Fruit fly (Drosophila melanogaster) whole organism, embryonic: ENCODE data around the gene CG4576.

Source experiments
- B-H2 ChIP-seq: fragments of 200-800 bp; sonication (Bioruptor generic); optimal IDR thresholded peaks from 2 replicates; lab custom pipeline; 2018; ENCODE audit warnings: missing biosample characterization, mild to moderate bottlenecking, missing genetic modification characterization
- Bdp1 ChIP-seq: fragments of 200-800 bp; sonication (Bioruptor generic); optimal IDR thresholded peaks from 3 replicates; lab custom pipeline; 2016; ENCODE audit warnings: missing biosample characterization, missing genetic modification characterization
- C15 ChIP-seq: fragments of 200-800 bp; sonication (Bioruptor generic); IDR thresholded peaks from 3 replicates; pipeline ENCODE4 v1.3.6; 2022; ENCODE audit warnings: missing biosample characterization, missing genetic modification characterization
- CG10147 ChIP-seq: fragments of 200-800 bp; sonication (Bioruptor generic); optimal IDR thresholded peaks from 2 replicates; lab custom pipeline; 2019; ENCODE audit warnings: missing biosample characterization, mild to moderate bottlenecking, missing genetic modification characterization, moderate library complexity
- CG10321 ChIP-seq: fragments of 200-800 bp; sonication (Bioruptor generic); IDR thresholded peaks from 2 replicates; pipeline ENCODE4 v1.3.6; 2022; ENCODE audit warnings: missing biosample characterization, missing genetic modification characterization
- CG12942 ChIP-seq: fragments of 200-800 bp; sonication (Bioruptor generic); optimal IDR thresholded peaks from 3 replicates; lab custom pipeline; 2016; ENCODE audit warnings: missing biosample characterization, missing genetic modification characterization
- CG13287 ChIP-seq: fragments of 200-800 bp; sonication (Bioruptor generic); IDR thresholded peaks from 2 replicates; pipeline ENCODE4 v1.3.6; 2022; ENCODE audit warnings: missing biosample characterization, missing genetic modification characterization; ENCODE audit not compliant: partially characterized antibody
- CG14441 ChIP-seq: fragments of 200-800 bp; sonication (Bioruptor generic); IDR thresholded peaks from 2 replicates; pipeline ENCODE4 v1.3.6; 2022; ENCODE audit warnings: missing biosample characterization, missing genetic modification characterization
- CG1529 ChIP-seq: fragments of 200-800 bp; sonication (Bioruptor generic); optimal IDR thresholded peaks from 3 replicates; lab custom pipeline; 2018; ENCODE audit warnings: missing biosample characterization, missing genetic modification characterization
- CG16863 ChIP-seq: fragments of 200-800 bp; sonication (Bioruptor generic); optimal IDR thresholded peaks from 3 replicates; lab custom pipeline; 2016; ENCODE audit warnings: missing biosample characterization, missing genetic modification characterization
- CG17612 ChIP-seq: fragments of 200-800 bp; sonication (Bioruptor generic); IDR thresholded peaks from 2 replicates; pipeline ENCODE4 v1.3.6; 2022; ENCODE audit warnings: missing biosample characterization, missing genetic modification characterization
- CG4617 ChIP-seq: fragments of 200-800 bp; sonication (Bioruptor generic); optimal IDR thresholded peaks from 3 replicates; lab custom pipeline; 2016; ENCODE audit warnings: missing biosample characterization, missing genetic modification characterization, borderline replicate concordance
- CG5245 ChIP-seq: fragments of 200-800 bp; sonication (Bioruptor generic); optimal IDR thresholded peaks from 3 replicates; lab custom pipeline; 2016; ENCODE audit warnings: missing biosample characterization, missing genetic modification characterization
- CG6791 ChIP-seq: fragments of 200-800 bp; sonication (Bioruptor generic); IDR thresholded peaks from 3 replicates; pipeline ENCODE4 v1.3.6; 2022; ENCODE audit warnings: missing biosample characterization, missing genetic modification characterization; ENCODE audit not compliant: partially characterized antibody
- CG7271 ChIP-seq: fragments of 200-800 bp; sonication (Bioruptor generic); optimal IDR thresholded peaks from 2 replicates; lab custom pipeline; 2018; ENCODE audit warnings: missing biosample characterization, mild to moderate bottlenecking, missing genetic modification characterization, moderate library complexity
- CG8944 ChIP-seq: fragments of 200-800 bp; sonication (Bioruptor generic); optimal IDR thresholded peaks from 3 replicates; lab custom pipeline; 2016; ENCODE audit warnings: missing biosample characterization, missing genetic modification characterization
- CG9215 ChIP-seq: fragments of 200-800 bp; sonication (Bioruptor generic); IDR thresholded peaks from 2 replicates; pipeline ENCODE4 v1.3.6; 2022; ENCODE audit warnings: missing biosample characterization, missing genetic modification characterization
- CG9932 ChIP-seq: fragments of 200-800 bp; sonication (Bioruptor generic); IDR thresholded peaks from 2 replicates; pipeline ENCODE4 v1.3.6; 2022; ENCODE audit warnings: missing biosample characterization, missing genetic modification characterization
- Deaf1 ChIP-seq: fragments of 200-800 bp; optimal IDR thresholded peaks from 3 replicates; lab custom pipeline; 2019; ENCODE audit warnings: missing biosample characterization, mild to moderate bottlenecking, missing genetic modification characterization, moderate library complexity
- Doc2 ChIP-seq: fragments of 200-800 bp; sonication (Bioruptor generic); IDR thresholded peaks from 2 replicates; pipeline ENCODE4 v1.3.6; 2022; ENCODE audit warnings: missing biosample characterization, missing genetic modification characterization
- Ets97D ChIP-seq: fragments of 200-800 bp; sonication (Bioruptor generic); optimal IDR thresholded peaks from 3 replicates; lab custom pipeline; 2016; ENCODE audit warnings: missing biosample characterization, missing genetic modification characterization
- GATAe ChIP-seq: fragments of 200-800 bp; sonication (Bioruptor generic); conservative IDR thresholded peaks from 2 replicates; pipeline ENCODE4 v1.3.6; 2022; ENCODE audit warnings: missing biosample characterization, missing genetic modification characterization
- Kr ChIP-seq: fragments of 200-800 bp; sonication (Bioruptor generic); optimal IDR thresholded peaks from 2 replicates; lab custom pipeline; 2017; ENCODE audit warnings: missing biosample characterization, mild to moderate bottlenecking, missing genetic modification characterization
- Lhr ChIP-seq: fragments of 200-800 bp; sonication (Bioruptor generic); optimal IDR thresholded peaks from 3 replicates; lab custom pipeline; 2017; ENCODE audit warnings: mild to moderate bottlenecking, missing biosample characterization, missing genetic modification reagents, missing genetic modification characterization
- Poxn ChIP-seq: fragments of 200-800 bp; sonication (Bioruptor generic); IDR thresholded peaks from 2 replicates; pipeline ENCODE4 v1.3.6; 2022; ENCODE audit warnings: missing biosample characterization, missing genetic modification characterization
- Sry-β ChIP-seq: fragments of 200-800 bp; sonication (Bioruptor generic); optimal IDR thresholded peaks from 2 replicates; lab custom pipeline; 2018; ENCODE audit warnings: missing biosample characterization, mild to moderate bottlenecking, missing genetic modification characterization, moderate library complexity
- Sry-δ ChIP-seq: fragments of 200-800 bp; sonication (Bioruptor generic); optimal IDR thresholded peaks from 2 replicates; lab custom pipeline; 2016; ENCODE audit warnings: missing biosample characterization, missing genetic modification characterization
- Stat92E ChIP-seq, 3 experiments: fragments of >200 bp in 2 of 3; fragments of 200-800 bp in 1 of 3; sonication (Bioruptor generic) in 1 of 3; optimal IDR thresholded peaks; 2 replicates each; lab custom pipeline; 2017 to 2019; ENCODE audit warnings: missing biosample characterization in 3 of 3, missing genetic modification characterization in 3 of 3, mild to moderate bottlenecking in 1 of 3, moderate library complexity in 1 of 3
- Taf1 ChIP-seq: fragments of 200-800 bp; sonication (Bioruptor generic); IDR thresholded peaks from 2 replicates; pipeline ENCODE4 v1.3.6; 2022; ENCODE audit warnings: missing biosample characterization, missing genetic modification characterization
- Trl ChIP-seq, 3 experiments: fragments of >200 bp in 2 of 3; fragments of 200-800 bp in 1 of 3; sonication (Bioruptor generic) in 1 of 3; optimal IDR thresholded peaks; 2 replicates in 1 of 3; 3 replicates in 2 of 3; lab custom pipeline; 2016 to 2017; ENCODE audit warnings: missing biosample characterization in 1 of 3, missing genetic modification characterization in 1 of 3
- Xbp1 ChIP-seq: fragments of 200-800 bp; sonication (Bioruptor generic); optimal IDR thresholded peaks from 3 replicates; lab custom pipeline; 2016; ENCODE audit warnings: missing biosample characterization, mild to moderate bottlenecking, missing genetic modification characterization
- amos ChIP-seq: fragments of 200-800 bp; sonication (Bioruptor generic); IDR thresholded peaks from 2 replicates; pipeline ENCODE4 v1.3.6; 2022; ENCODE audit warnings: missing biosample characterization, missing genetic modification characterization; ENCODE audit not compliant: partially characterized antibody
- bab2 ChIP-seq: fragments of 200-800 bp; sonication (Bioruptor generic); optimal IDR thresholded peaks from 2 replicates; lab custom pipeline; 2016; ENCODE audit warnings: missing biosample characterization, missing genetic modification characterization
- exex ChIP-seq: fragments of 200-800 bp; sonication (Bioruptor generic); optimal IDR thresholded peaks from 4 replicates; lab custom pipeline; 2018; ENCODE audit warnings: missing biosample characterization, mild to moderate bottlenecking, missing genetic modification characterization, moderate library complexity
- grau ChIP-seq: fragments of 200-800 bp; optimal IDR thresholded peaks from 3 replicates; lab custom pipeline; 2019; ENCODE audit warnings: missing biosample characterization, mild to moderate bottlenecking, missing genetic modification characterization, moderate library complexity
- grn ChIP-seq: fragments of 200-800 bp; sonication (Bioruptor generic); optimal IDR thresholded peaks from 3 replicates; lab custom pipeline; 2017; ENCODE audit warnings: missing biosample characterization, missing genetic modification characterization
- gsb-n ChIP-seq: fragments of 200-800 bp; sonication (Bioruptor generic); optimal IDR thresholded peaks from 3 replicates; lab custom pipeline; 2018; ENCODE audit warnings: missing biosample characterization, mild to moderate bottlenecking, missing genetic modification characterization
- insv ChIP-seq, 2 experiments: fragments of 200-800 bp; sonication (Bioruptor generic); optimal IDR thresholded peaks; 3 replicates each; lab custom pipeline; 2016 to 2018; ENCODE audit warnings: missing biosample characterization in 2 of 2, missing genetic modification characterization in 2 of 2
- lilli ChIP-seq: fragments of 200-800 bp; sonication (Bioruptor generic); optimal IDR thresholded peaks from 3 replicates; lab custom pipeline; 2016; ENCODE audit warnings: missing biosample characterization, missing genetic modification characterization
- pfk ChIP-seq: fragments of 200-800 bp; sonication (Bioruptor generic); optimal IDR thresholded peaks from 2 replicates; lab custom pipeline; 2018; ENCODE audit warnings: missing biosample characterization, mild to moderate bottlenecking, missing genetic modification characterization, moderate library complexity
- repo ChIP-seq: fragments of 200-800 bp; sonication (Bioruptor generic); optimal IDR thresholded peaks from 2 replicates; lab custom pipeline; 2016; ENCODE audit warnings: missing biosample characterization, missing genetic modification characterization
- row ChIP-seq: fragments of 200-800 bp; sonication (Bioruptor generic); IDR thresholded peaks from 3 replicates; pipeline ENCODE4 v1.3.6; 2022; ENCODE audit warnings: missing biosample characterization, missing genetic modification characterization
- salm ChIP-seq: fragments of 200-800 bp; sonication (Bioruptor generic); optimal IDR thresholded peaks from 2 replicates; lab custom pipeline; 2018; ENCODE audit warnings: missing biosample characterization, mild to moderate bottlenecking, missing genetic modification characterization
- so ChIP-seq: fragments of 200-800 bp; sonication (Bioruptor generic); IDR thresholded peaks from 3 replicates; pipeline ENCODE4 v1.3.6; 2022; ENCODE audit warnings: missing biosample characterization, missing genetic modification characterization
- ssp ChIP-seq: fragments of 200-800 bp; sonication (Bioruptor generic); IDR thresholded peaks from 2 replicates; pipeline ENCODE4 v1.3.6; 2022; ENCODE audit warnings: missing biosample characterization, missing genetic modification characterization
- ttk ChIP-seq: fragments of 200-800 bp; sonication (Bioruptor generic); IDR thresholded peaks from 2 replicates; pipeline ENCODE4 v2.1.2; 2022; ENCODE audit warnings: missing biosample characterization, missing genetic modification characterization
- vfl ChIP-seq: fragments of 200-800 bp; sonication (Bioruptor generic); optimal IDR thresholded peaks from 2 replicates; lab custom pipeline; 2016; ENCODE audit warnings: missing biosample characterization, missing genetic modification characterization
- zen2 ChIP-seq: fragments of 200-800 bp; sonication (Bioruptor generic); IDR thresholded peaks from 3 replicates; pipeline ENCODE4 v1.3.6; 2022; ENCODE audit warnings: missing biosample characterization, missing genetic modification characterization; ENCODE audit not compliant: partially characterized antibody

The CG4576 gene

DNA sequence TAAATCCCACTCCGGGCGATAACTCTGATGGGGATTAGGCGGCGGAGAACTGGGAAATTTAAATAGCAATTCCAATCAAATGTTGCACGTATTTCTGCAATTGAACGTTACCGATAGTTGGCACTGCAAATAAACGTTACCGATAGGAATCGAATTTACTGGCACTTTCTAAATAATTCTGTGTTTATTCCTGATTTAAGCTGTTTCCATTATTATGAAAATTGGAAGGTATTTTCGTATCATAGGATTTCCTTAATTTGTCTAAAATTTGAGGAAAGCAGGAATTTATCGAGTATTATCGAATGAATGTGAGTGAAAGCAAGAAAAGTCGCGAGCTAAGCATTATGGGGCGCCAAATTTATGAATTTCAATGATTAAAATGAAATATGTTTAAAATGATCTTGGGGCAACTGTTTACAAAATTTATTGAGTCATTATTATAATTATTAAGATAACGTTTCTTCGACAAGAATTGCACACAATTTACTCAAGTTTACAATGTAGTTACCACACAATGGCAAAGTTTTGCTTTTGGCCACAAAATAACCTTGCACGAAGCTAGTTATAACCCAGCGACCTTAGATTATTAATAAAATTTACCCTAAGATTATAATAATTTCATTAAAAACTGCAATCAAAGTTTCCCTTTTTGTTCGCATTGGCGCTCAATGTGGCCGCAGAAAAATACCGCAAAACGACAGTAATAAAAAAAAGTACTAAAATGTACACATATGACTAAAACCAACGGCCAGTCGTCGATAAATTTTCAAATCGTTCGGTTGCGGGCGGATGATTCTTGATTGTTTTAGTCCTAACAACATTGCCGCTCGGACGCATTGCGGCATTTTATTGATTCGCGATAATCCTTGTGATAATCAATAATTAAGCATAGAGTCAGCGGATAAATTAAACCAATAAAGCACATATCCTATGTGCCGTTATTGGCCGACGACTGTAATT, 21.8 kb upstream of the CG4576 start, which contains the start of gene alpha-Man-IIb (continued):
- TF ChIP-seq C15 (GFP tag; lab: Robert Waterston, UW) (no peak), CG10321 (GFP tag; lab: Robert Waterston, UW) (no peak), ssp (GFP tag; lab: Robert Waterston, UW) (0 out of 2 replicates have a peak, but pooled peaks have one; percentile 13), CG12942 (no peak), grau (tag; lab: Kevin White, UChicago) (peak; percentile 21), CG5245 (GFP tag; lab: Kevin White, UChicago) (no peak), Sry-β (GFP tag; lab: Kevin White, UChicago) (no peak), Xbp1 (GFP tag; lab: Kevin White, UChicago) (peak; percentile 35), Bdp1 (no peak), CG4617 (peak; percentile 28), insv (GFP tag; optimal IDR thresholded peaks at IDR 0.05; lab: Kevin White, UChicago) (peak in 1 of 2 experiments; percentile 5), Kr (GFP tag; lab: Kevin White, UChicago) (no peak), CG7271 (tag; lab: Kevin White, UChicago) (no peak), pfk (GFP tag; lab: Kevin White, UChicago) (no peak), CG17612 (GFP tag; lab: Robert Waterston, UW) (no peak), ttk (GFP tag; lab: Robert Waterston, UW) (no peak), CG6791 (peak; percentile 50; the same call in 1 of the 3 replicates), CG16863 (GFP tag; lab: Kevin White, UChicago) (no peak), Sry-δ (peak; percentile 64), repo (no peak), zen2 (peak; percentile 80; the same call in 2 of the 3 replicates), CG8944 (GFP tag; lab: Kevin White, UChicago) (no peak), Deaf1 (tag; lab: Kevin White, UChicago) (peak; percentile 60), Trl (optimal IDR thresholded peaks at IDR 0.05; lab: Kevin White, UChicago) (no peak), Trl (GFP tag; optimal IDR thresholded peaks at IDR 0.05; lab: Kevin White, UChicago) (no peak), GATAe (GFP tag; lab: Robert Waterston, UW) (no peak), bab2 (GFP tag; lab: Kevin White, UChicago) (no peak), so (GFP tag; lab: Robert Waterston, UW) (no peak), CG1529 (GFP tag; lab: Kevin White, UChicago) (no peak), CG14441 (GFP tag; lab: Robert Waterston, UW) (peak; percentile 41; the same call in 1 of the 2 replicates), Doc2 (GFP tag; lab: Robert Waterston, UW) (no peak), Stat92E (GFP tag; optimal IDR thresholded peaks at IDR 0.05; lab: Kevin White, UChicago) (no peak), amos (GFP tag; lab: Robert Waterston, UW) (peak; percentile 71), CG9215 (GFP tag; lab: Robert Waterston, UW) (no peak), Taf1 (GFP tag; lab: Robert Waterston, UW) (no peak), vfl (GFP tag; lab: Kevin White, UChicago) (no peak), Ets97D (GFP tag; lab: Kevin White, UChicago) (peak; percentile 35), CG10147 (no peak), gsb-n (tag; lab: Kevin White, UChicago) (peak; percentile 55), Lhr (peak; percentile 69), lilli (GFP tag; lab: Kevin White, UChicago) (no peak), grn (GFP tag; lab: Kevin White, UChicago) (no peak), B-H2 (GFP tag; lab: Kevin White, UChicago) (no peak), CG9932 (GFP tag; lab: Robert Waterston, UW) (no peak), salm (tag; lab: Kevin White, UChicago) (no peak), exex (no peak), CG13287 (GFP tag; lab: Robert Waterston, UW) (peak; percentile 91), row (GFP tag; lab: Robert Waterston, UW) (peak; percentile 15; the same call in 1 of the 3 replicates), Poxn (GFP tag; lab: Robert Waterston, UW) (no peak)
